Fruit fly (Drosophila melanogaster) whole organism, embryonic: ENCODE data around the gene CG31019.

ENCODE experiments used
- Antp ChIP-seq: fragments of 200-800 bp; sonication (Bioruptor generic); optimal IDR thresholded peaks from 3 replicates; lab custom pipeline; 2016; ENCODE audit warnings: missing biosample characterization, missing genetic modification characterization
- Blimp-1 ChIP-seq: fragments of 200-800 bp; sonication (Bioruptor generic); optimal IDR thresholded peaks from 3 replicates; lab custom pipeline; 2018; ENCODE audit warnings: missing biosample characterization, missing genetic modification characterization, mild to moderate bottlenecking, moderate library complexity, missing genetic modification reagents
- CG10543 ChIP-seq: fragments of 200-800 bp; sonication (Bioruptor generic); optimal IDR thresholded peaks from 3 replicates; lab custom pipeline; 2017; ENCODE audit warnings: missing biosample characterization, mild to moderate bottlenecking, missing genetic modification characterization, moderate library complexity
- CG10565 ChIP-seq: fragments of 200-800 bp; sonication (Bioruptor generic); optimal IDR thresholded peaks from 3 replicates; lab custom pipeline; 2016; ENCODE audit warnings: missing biosample characterization, mild to moderate bottlenecking, missing genetic modification characterization
- CG10654 ChIP-seq: fragments of 200-800 bp; sonication (Bioruptor generic); optimal IDR thresholded peaks from 2 replicates; lab custom pipeline; 2016; ENCODE audit warnings: missing biosample characterization, missing genetic modification characterization
- CG11723 ChIP-seq: fragments of 200-800 bp; sonication (Bioruptor generic); optimal IDR thresholded peaks from 2 replicates; lab custom pipeline; 2017; ENCODE audit warnings: missing biosample characterization, mild to moderate bottlenecking, missing genetic modification characterization
- CG12299 ChIP-seq: fragments of 200-800 bp; sonication (Bioruptor generic); optimal IDR thresholded peaks from 2 replicates; lab custom pipeline; 2018; ENCODE audit warnings: missing biosample characterization, mild to moderate bottlenecking, missing genetic modification characterization
- CG17361 ChIP-seq: fragments of 200-800 bp; sonication (Bioruptor generic); IDR thresholded peaks from 3 replicates; pipeline ENCODE4 v1.3.6; 2022; ENCODE audit warnings: missing biosample characterization, missing genetic modification characterization
- CG18619 ChIP-seq: fragments of 200-800 bp; sonication (Bioruptor generic); optimal IDR thresholded peaks from 3 replicates; lab custom pipeline; 2017; ENCODE audit warnings: missing biosample characterization, mild to moderate bottlenecking, missing genetic modification characterization
- CG31365 ChIP-seq: fragments of 200-800 bp; sonication (Bioruptor generic); optimal IDR thresholded peaks from 2 replicates; lab custom pipeline; 2018; ENCODE audit warnings: missing biosample characterization, mild to moderate bottlenecking, missing genetic modification characterization
- CG3163 ChIP-seq: fragments of 200-800 bp; sonication (Bioruptor generic); optimal IDR thresholded peaks from 3 replicates; lab custom pipeline; 2016; ENCODE audit warnings: missing biosample characterization, missing genetic modification characterization
- CG4360 ChIP-seq: fragments of 200-800 bp; sonication (Bioruptor generic); IDR thresholded peaks from 2 replicates; pipeline ENCODE4 v1.3.6; 2022; ENCODE audit warnings: missing biosample characterization, missing genetic modification characterization
- CG4617 ChIP-seq: fragments of 200-800 bp; sonication (Bioruptor generic); optimal IDR thresholded peaks from 3 replicates; lab custom pipeline; 2016; ENCODE audit warnings: missing biosample characterization, missing genetic modification characterization, borderline replicate concordance
- CG6254 ChIP-seq: fragments of 200-800 bp; sonication (Bioruptor generic); optimal IDR thresholded peaks from 3 replicates; lab custom pipeline; 2017; ENCODE audit warnings: mild to moderate bottlenecking, missing biosample characterization, missing genetic modification reagents, missing genetic modification characterization
- CG8281 ChIP-seq: fragments of 200-800 bp; sonication (Bioruptor generic); optimal IDR thresholded peaks from 2 replicates; lab custom pipeline; 2018; ENCODE audit warnings: missing biosample characterization, mild to moderate bottlenecking, missing genetic modification characterization, moderate library complexity
- CG8924 ChIP-seq: fragments of 200-800 bp; optimal IDR thresholded peaks from 3 replicates; lab custom pipeline; 2019; ENCODE audit warnings: missing biosample characterization, mild to moderate bottlenecking, missing genetic modification characterization, moderate library complexity
- CG9932 ChIP-seq: fragments of 200-800 bp; sonication (Bioruptor generic); IDR thresholded peaks from 2 replicates; pipeline ENCODE4 v1.3.6; 2022; ENCODE audit warnings: missing biosample characterization, missing genetic modification characterization
- CHES-1-like ChIP-seq: fragments of 200-800 bp; sonication (Bioruptor generic); optimal IDR thresholded peaks from 2 replicates; lab custom pipeline; 2016; ENCODE audit warnings: missing biosample characterization, missing genetic modification characterization
- E2f2 ChIP-seq: fragments of 200-800 bp; sonication (Bioruptor generic); IDR thresholded peaks from 2 replicates; pipeline ENCODE4 v1.3.6; 2022; ENCODE audit warnings: missing biosample characterization, missing genetic modification characterization
- Hsf ChIP-seq: fragments of 200-800 bp; sonication (Bioruptor generic); optimal IDR thresholded peaks from 3 replicates; lab custom pipeline; 2016; ENCODE audit warnings: missing biosample characterization, missing genetic modification characterization
- MESR4 ChIP-seq: fragments of 200-800 bp; sonication (Bioruptor generic); optimal IDR thresholded peaks from 2 replicates; lab custom pipeline; 2018; ENCODE audit warnings: missing biosample characterization, mild to moderate bottlenecking, missing genetic modification characterization, moderate library complexity
- Sin3A ChIP-seq: fragments of >200 bp; optimal IDR thresholded peaks from 2 replicates; lab custom pipeline; 2018
- Sry-δ ChIP-seq: fragments of 200-800 bp; sonication (Bioruptor generic); optimal IDR thresholded peaks from 2 replicates; lab custom pipeline; 2016; ENCODE audit warnings: missing biosample characterization, missing genetic modification characterization
- Trl ChIP-seq, 3 experiments: fragments of >200 bp in 2 of 3; fragments of 200-800 bp in 1 of 3; sonication (Bioruptor generic) in 1 of 3; optimal IDR thresholded peaks; 2 replicates in 1 of 3; 3 replicates in 2 of 3; lab custom pipeline; 2016 to 2017; ENCODE audit warnings: missing biosample characterization in 1 of 3, missing genetic modification characterization in 1 of 3
- Vsx1 ChIP-seq: fragments of 200-800 bp; sonication (Bioruptor generic); optimal IDR thresholded peaks from 2 replicates; lab custom pipeline; 2017; ENCODE audit warnings: missing biosample characterization, mild to moderate bottlenecking, missing genetic modification characterization, missing genetic modification reagents
- ara ChIP-seq: fragments of 200-800 bp; sonication (Bioruptor generic); IDR thresholded peaks from 2 replicates; pipeline ENCODE4 v1.3.6; 2022; ENCODE audit warnings: missing biosample characterization, missing genetic modification characterization
- bsh ChIP-seq, 2 experiments: fragments of 200-800 bp; sonication (Bioruptor generic); optimal IDR thresholded peaks; 2 replicates each; lab custom pipeline; 2017 to 2018; ENCODE audit warnings: mild to moderate bottlenecking in 2 of 2, missing biosample characterization in 2 of 2, missing genetic modification characterization in 2 of 2, moderate library complexity in 1 of 2
- chinmo ChIP-seq: fragments of 200-800 bp; sonication (Bioruptor generic); IDR thresholded peaks from 4 replicates; pipeline ENCODE4 v1.3.6; 2022; ENCODE audit warnings: missing biosample characterization, missing genetic modification characterization; ENCODE audit not compliant: partially characterized antibody
- croc ChIP-seq: fragments of 200-800 bp; sonication (Bioruptor generic); conservative IDR thresholded peaks from 3 replicates; pipeline ENCODE4 v1.3.6; 2022; ENCODE audit warnings: missing biosample characterization, missing genetic modification characterization
- crol ChIP-seq: fragments of 200-800 bp; sonication (Bioruptor generic); IDR thresholded peaks from 2 replicates; pipeline ENCODE4 v1.3.6; 2022; ENCODE audit warnings: missing biosample characterization, missing genetic modification characterization
- cwo ChIP-seq: fragments of 200-800 bp; sonication (Bioruptor generic); optimal IDR thresholded peaks from 3 replicates; lab custom pipeline; 2017; ENCODE audit warnings: missing biosample characterization, missing genetic modification characterization, mild to moderate bottlenecking, moderate library complexity, missing genetic modification reagents
- disco-r ChIP-seq: fragments of 200-800 bp; sonication (Bioruptor generic); optimal IDR thresholded peaks from 2 replicates; lab custom pipeline; 2016; ENCODE audit warnings: missing biosample characterization, missing genetic modification characterization
- eve ChIP-seq, 2 experiments: fragments of >200 bp; optimal IDR thresholded peaks; 2 replicates each; lab custom pipeline; 2017; ENCODE audit warnings: missing biosample characterization in 2 of 2, missing genetic modification characterization in 2 of 2
- ewg ChIP-seq: fragments of 200-800 bp; sonication (Bioruptor generic); optimal IDR thresholded peaks from 3 replicates; lab custom pipeline; 2017; ENCODE audit warnings: mild to moderate bottlenecking, missing biosample characterization, missing genetic modification reagents, missing genetic modification characterization
- fd64A ChIP-seq: fragments of 200-800 bp; sonication (Bioruptor generic); optimal IDR thresholded peaks from 3 replicates; lab custom pipeline; 2018; ENCODE audit warnings: missing biosample characterization, mild to moderate bottlenecking, missing genetic modification characterization
- grn ChIP-seq: fragments of 200-800 bp; sonication (Bioruptor generic); optimal IDR thresholded peaks from 3 replicates; lab custom pipeline; 2017; ENCODE audit warnings: missing biosample characterization, missing genetic modification characterization
- lab ChIP-seq: fragments of 200-800 bp; sonication (Bioruptor generic); optimal IDR thresholded peaks from 3 replicates; lab custom pipeline; 2017; ENCODE audit warnings: missing biosample characterization, missing genetic modification characterization, mild to moderate bottlenecking, moderate library complexity, missing genetic modification reagents
- onecut ChIP-seq: fragments of 200-800 bp; sonication (Bioruptor generic); IDR thresholded peaks from 2 replicates; pipeline ENCODE4 v1.3.6; 2022; ENCODE audit warnings: missing biosample characterization, missing genetic modification characterization
- pan ChIP-seq, 4 experiments: fragments of >200 bp in 3 of 4; fragments of 200-800 bp in 1 of 4; sonication (Bioruptor generic) in 1 of 4; optimal IDR thresholded peaks in 3 of 4; IDR thresholded peaks in 1 of 4; 2 replicates each; pipeline versions ENCODE4 v1.3.6 to Lab custom; 2017 to 2022; ENCODE audit warnings: missing biosample characterization in 2 of 4, missing genetic modification characterization in 2 of 4, mixed read lengths in 1 of 4
- salm ChIP-seq: fragments of 200-800 bp; sonication (Bioruptor generic); optimal IDR thresholded peaks from 2 replicates; lab custom pipeline; 2018; ENCODE audit warnings: missing biosample characterization, mild to moderate bottlenecking, missing genetic modification characterization
- sens ChIP-seq: fragments of 200-800 bp; sonication (Bioruptor generic); peaks from one replicate; lab custom pipeline; 2016; ENCODE audit warnings: missing biosample characterization, missing genetic modification characterization
- sima ChIP-seq: fragments of 200-800 bp; sonication (Bioruptor generic); optimal IDR thresholded peaks from 2 replicates; lab custom pipeline; 2016; ENCODE audit warnings: missing biosample characterization, missing genetic modification characterization
- sqz ChIP-seq: fragments of 200-800 bp; sonication (Bioruptor generic); optimal IDR thresholded peaks from 3 replicates; lab custom pipeline; 2018; ENCODE audit warnings: missing biosample characterization, mild to moderate bottlenecking, missing genetic modification characterization
- trem ChIP-seq: fragments of 200-800 bp; optimal IDR thresholded peaks from 3 replicates; lab custom pipeline; 2019; ENCODE audit warnings: missing biosample characterization, mild to moderate bottlenecking, missing genetic modification characterization, moderate library complexity
- unc-4 ChIP-seq: fragments of 200-800 bp; sonication (Bioruptor generic); IDR thresholded peaks from 2 replicates; pipeline ENCODE4 v1.3.6; 2022; ENCODE audit warnings: missing biosample characterization, missing genetic modification characterization; ENCODE audit not compliant: partially characterized antibody
- unpg ChIP-seq: fragments of 200-800 bp; sonication (Bioruptor generic); optimal IDR thresholded peaks from 3 replicates; lab custom pipeline; 2018; ENCODE audit warnings: missing biosample characterization, mild to moderate bottlenecking, missing genetic modification characterization, moderate library complexity
- vfl ChIP-seq: fragments of 200-800 bp; sonication (Bioruptor generic); optimal IDR thresholded peaks from 2 replicates; lab custom pipeline; 2016; ENCODE audit warnings: missing biosample characterization, missing genetic modification characterization
- vvl ChIP-seq: fragments of 200-800 bp; sonication (Bioruptor generic); IDR thresholded peaks from 2 replicates; pipeline ENCODE4 v1.3.6; 2022; ENCODE audit warnings: missing biosample characterization, missing genetic modification characterization

Gene CG31019

dm6 chr3R:30563260-30564080 is 33.3 kb upstream of the CG31019 start (continued):
- no peak for TF ChIP-seq Blimp-1 (GFP tag; lab: Kevin White, UChicago)
- peak; percentile 19 for TF ChIP-seq ewg (GFP tag; lab: Kevin White, UChicago)
- no peak for TF ChIP-seq trem (tag; lab: Kevin White, UChicago)
- no peak for TF ChIP-seq pan (optimal IDR thresholded peaks at IDR 0.05; lab: Kevin White, UChicago)
- no peak for TF ChIP-seq pan (GFP tag; optimal IDR thresholded peaks at IDR 0.05 in 1 of 2, IDR thresholded peaks at IDR 0.05 in 1 of 2)
- no peak for TF ChIP-seq Hsf
- peak; percentile 1 for TF ChIP-seq CG8281 (tag; lab: Kevin White, UChicago)
- peak in 1 of 2 experiments; percentile 3 for TF ChIP-seq bsh (GFP tag; optimal IDR thresholded peaks at IDR 0.05; lab: Kevin White, UChicago)
- no peak for TF ChIP-seq unpg
- peak; percentile 24; the same call in 1 of the 2 replicates for TF ChIP-seq vvl (GFP tag; lab: Robert Waterston, UW)
- peak; percentile 76 for TF ChIP-seq CG12299 (tag; lab: Kevin White, UChicago)
- TF ChIP-seq CG10543 (GFP tag; lab: Kevin White, UChicago), result peak; percentile 20
- no peak for TF ChIP-seq CG17361 (GFP tag; lab: Robert Waterston, UW)
- TF ChIP-seq CHES-1-like (GFP tag; lab: Kevin White, UChicago), result no peak
- no peak for TF ChIP-seq ara (GFP tag; lab: Robert Waterston, UW)
- peak; percentile 82 for TF ChIP-seq CG8924 (tag; lab: Kevin White, UChicago)
- peak; percentile 33 for TF ChIP-seq lab
- TF ChIP-seq CG3163 (GFP tag; lab: Kevin White, UChicago), result peak; percentile 95
- peak; percentile 95 for TF ChIP-seq CG4360 (GFP tag; lab: Robert Waterston, UW)
- no peak for TF ChIP-seq CG9932
- TF ChIP-seq croc, result no peak
- TF ChIP-seq Trl (optimal IDR thresholded peaks at IDR 0.05; lab: Kevin White, UChicago), result peak; percentile 95 to 96
- TF ChIP-seq Trl (GFP tag; optimal IDR thresholded peaks at IDR 0.05; lab: Kevin White, UChicago), result no peak
- TF ChIP-seq Sry-δ (GFP tag; lab: Kevin White, UChicago), result no peak
- no peak for TF ChIP-seq sima (GFP tag; lab: Kevin White, UChicago)
- TF ChIP-seq Antp (GFP tag; lab: Kevin White, UChicago), result no peak
- TF ChIP-seq CG6254 (GFP tag; lab: Kevin White, UChicago), result peak; percentile 34
- TF ChIP-seq fd64A (GFP tag; lab: Kevin White, UChicago), result no peak
- TF ChIP-seq sqz (GFP tag; lab: Kevin White, UChicago), result peak; percentile 85
- TF ChIP-seq CG10565 (GFP tag; lab: Kevin White, UChicago), result no peak
- peak; percentile 5; the same call in 1 of the 2 replicates for TF ChIP-seq E2f2 (GFP tag; lab: Robert Waterston, UW)
- 0 out of 2 replicates have a peak, but pooled peaks have one; percentile 11 for TF ChIP-seq unc-4 (GFP tag; lab: Robert Waterston, UW)
- no peak for TF ChIP-seq Sin3A (lab: Kevin White, UChicago)
- no peak for TF ChIP-seq CG11723 (GFP tag; lab: Kevin White, UChicago)
- TF ChIP-seq vfl, result no peak
- no peak for TF ChIP-seq cwo (GFP tag; lab: Kevin White, UChicago)
- peak; percentile 72; the same call in 2 of the 4 replicates for TF ChIP-seq chinmo (GFP tag; lab: Robert Waterston, UW)
- no peak for TF ChIP-seq salm
- no peak for TF ChIP-seq disco-r (GFP tag; lab: Kevin White, UChicago)
- TF ChIP-seq CG4617, result peak; percentile 61
- no peak for TF ChIP-seq CG31365 (tag; lab: Kevin White, UChicago)
- TF ChIP-seq grn (GFP tag; lab: Kevin White, UChicago), result peak; percentile 58
- peak; percentile 52 for TF ChIP-seq sens (GFP tag; lab: Kevin White, UChicago)
- TF ChIP-seq CG10654, result no peak
- peak in 1 of 2 experiments; percentile 71 for TF ChIP-seq eve (GFP tag; optimal IDR thresholded peaks at IDR 0.05; lab: Kevin White, UChicago)
- TF ChIP-seq onecut (GFP tag; lab: Robert Waterston, UW), result peak; percentile 89
- TF ChIP-seq CG18619, result no peak
- TF ChIP-seq MESR4 (GFP tag; lab: Kevin White, UChicago), result peak; percentile 87
- no peak for TF ChIP-seq Vsx1 (GFP tag; lab: Kevin White, UChicago)
- peak; percentile 60; the same call in 1 of the 2 replicates for TF ChIP-seq crol
